Worm (Caenorhabditis elegans) whole organism, L1 larva: ENCODE results near the gene rde-8.

Experiments used
- C16A3.4 ChIP-seq: fragments of 150-350 bp; optimal IDR thresholded peaks from 2 replicates; lab custom pipeline; 2014; ENCODE audit warnings: missing biosample characterization, missing genetic modification characterization
- C34B4.2 ChIP-seq: sonication (generic microtip); optimal IDR thresholded peaks from 2 replicates; lab custom pipeline; 2017; ENCODE audit warnings: mild to moderate bottlenecking, missing genetic modification characterization, missing compliant biosample characterization
- aha-1 ChIP-seq: fragments of 150-350 bp; optimal IDR thresholded peaks from 2 replicates; lab custom pipeline; 2014; ENCODE audit warnings: missing biosample characterization, missing genetic modification characterization
- aly-2 ChIP-seq: fragments of 150-350 bp; optimal IDR thresholded peaks from 2 replicates; lab custom pipeline; 2014; ENCODE audit warnings: missing biosample characterization, missing genetic modification characterization
- blmp-1 ChIP-seq: fragments of 150-350 bp; optimal IDR thresholded peaks from 2 replicates; lab custom pipeline; 2014; ENCODE audit warnings: missing biosample characterization, missing genetic modification characterization
- dpl-1 ChIP-seq, 3 experiments: fragments of 150-350 bp in 2 of 3; sonication (generic microtip) in 1 of 3; optimal IDR thresholded peaks; 2 replicates each; lab custom pipeline; 2014 to 2017; ENCODE audit warnings: missing biosample characterization in 3 of 3, missing genetic modification characterization in 3 of 3, missing genetic modification reagents in 3 of 3
- dsc-1 ChIP-seq: sonication (generic microtip); optimal IDR thresholded peaks from 2 replicates; lab custom pipeline; 2016; ENCODE audit warnings: mild to moderate bottlenecking, missing genetic modification characterization, missing compliant biosample characterization
- elt-2 ChIP-seq: sonication (generic microtip); optimal IDR thresholded peaks from 2 replicates; lab custom pipeline; 2016; ENCODE audit warnings: missing genetic modification characterization, mild to moderate bottlenecking, inconsistent platforms, missing compliant biosample characterization, missing genetic modification reagents
- elt-3 ChIP-seq, 6 experiments: fragments of 150-350 bp in 1 of 6; sonication (generic microtip); optimal IDR thresholded peaks; 2 replicates each; lab custom pipeline; 2017 to 2018; ENCODE audit warnings: missing biosample characterization in 6 of 6, missing genetic modification characterization in 6 of 6, inconsistent platforms in 1 of 6
- ets-5 ChIP-seq: fragments of 200-800 bp; sonication (Bioruptor generic); IDR thresholded peaks from 2 replicates; pipeline ENCODE4 v1.3.6; 2022; ENCODE audit warnings: missing genetic modification characterization, missing compliant biosample characterization
- fkh-8 ChIP-seq: sonication (generic microtip); optimal IDR thresholded peaks from 2 replicates; lab custom pipeline; 2016; ENCODE audit warnings: mild to moderate bottlenecking, missing genetic modification characterization, missing compliant biosample characterization
- grh-1 ChIP-seq: fragments of 200-800 bp; sonication (Bioruptor generic); IDR thresholded peaks from 2 replicates; pipeline ENCODE4 v1.3.6; 2022; ENCODE audit warnings: missing genetic modification reagents, missing genetic modification characterization, missing compliant biosample characterization
- hlh-4 ChIP-seq: sonication (generic microtip); optimal IDR thresholded peaks from 2 replicates; lab custom pipeline; 2016; ENCODE audit warnings: mild to moderate bottlenecking, missing genetic modification characterization, missing compliant biosample characterization
- isw-1 ChIP-seq: fragments of 200-800 bp; sonication (Bioruptor generic); IDR thresholded peaks from 2 replicates; pipeline ENCODE4 v1.3.6; 2022; ENCODE audit warnings: missing genetic modification characterization, missing compliant biosample characterization
- lin-13 ChIP-seq: fragments of 150-350 bp; optimal IDR thresholded peaks from 2 replicates; lab custom pipeline; 2014; ENCODE audit warnings: missing biosample characterization, missing genetic modification reagents, missing genetic modification characterization
- lin-14 ChIP-seq: fragments of 200-800 bp; sonication (Bioruptor generic); optimal IDR thresholded peaks from 2 replicates; lab custom pipeline; 2018; ENCODE audit warnings: mild to moderate bottlenecking, missing genetic modification characterization, moderate library complexity, missing compliant biosample characterization
- lin-35 ChIP-seq, 2 experiments: fragments of 150-350 bp; optimal IDR thresholded peaks; 2 replicates each; lab custom pipeline; 2014; ENCODE audit warnings: missing biosample characterization in 2 of 2, missing genetic modification characterization in 2 of 2, missing genetic modification reagents in 2 of 2
- lin-39 ChIP-seq: fragments of 150-350 bp; optimal IDR thresholded peaks from 2 replicates; lab custom pipeline; 2014; ENCODE audit warnings: missing biosample characterization, missing genetic modification reagents, missing genetic modification characterization
- lir-3 ChIP-seq: sonication (generic microtip); optimal IDR thresholded peaks from 2 replicates; lab custom pipeline; 2016; ENCODE audit warnings: mild to moderate bottlenecking, missing genetic modification characterization, moderate library complexity, missing compliant biosample characterization; ENCODE audit not compliant: poor library complexity
- lsy-2 ChIP-seq, 2 experiments: fragments of 150-350 bp; optimal IDR thresholded peaks; 2 replicates each; lab custom pipeline; 2014; ENCODE audit warnings: missing biosample characterization in 2 of 2, missing genetic modification characterization in 2 of 2
- mab-9 ChIP-seq: fragments of 200-800 bp; sonication (Bioruptor generic); IDR thresholded peaks from 2 replicates; pipeline ENCODE4 v1.3.6; 2022; ENCODE audit warnings: missing genetic modification reagents, missing genetic modification characterization, missing compliant biosample characterization
- mdl-1 ChIP-seq, 2 experiments: fragments of 150-350 bp; optimal IDR thresholded peaks; 2 replicates each; lab custom pipeline; 2014 to 2017; ENCODE audit warnings: missing biosample characterization in 2 of 2, missing genetic modification characterization in 2 of 2, inconsistent platforms in 1 of 2
- mep-1 ChIP-seq: fragments of 150-350 bp; optimal IDR thresholded peaks from 2 replicates; lab custom pipeline; 2014; ENCODE audit warnings: missing biosample characterization, missing genetic modification characterization
- nhr-11 ChIP-seq: fragments of 150-350 bp; optimal IDR thresholded peaks from 2 replicates; lab custom pipeline; 2014; ENCODE audit warnings: missing biosample characterization, missing genetic modification characterization
- nhr-12 ChIP-seq: sonication (generic microtip); optimal IDR thresholded peaks from 2 replicates; lab custom pipeline; 2017; ENCODE audit warnings: missing biosample characterization, missing genetic modification characterization
- nhr-19 ChIP-seq: fragments of 200-800 bp; sonication (Bioruptor generic); conservative IDR thresholded peaks from 2 replicates; pipeline ENCODE4 v1.3.6; 2022; ENCODE audit warnings: missing genetic modification characterization, missing compliant biosample characterization
- nhr-47 ChIP-seq: sonication (generic microtip); optimal IDR thresholded peaks from 2 replicates; lab custom pipeline; 2016; ENCODE audit warnings: mild to moderate bottlenecking, missing genetic modification characterization, moderate library complexity, missing compliant biosample characterization
- nhr-71 ChIP-seq: sonication (generic microtip); optimal IDR thresholded peaks from 2 replicates; lab custom pipeline; 2016; ENCODE audit warnings: mild to moderate bottlenecking, missing genetic modification characterization, moderate library complexity, missing compliant biosample characterization
- nhr-76 ChIP-seq: sonication (generic microtip); optimal IDR thresholded peaks from 2 replicates; lab custom pipeline; 2017; ENCODE audit warnings: missing biosample characterization, missing genetic modification characterization
- nhr-77 ChIP-seq: fragments of 150-350 bp; optimal IDR thresholded peaks from 2 replicates; lab custom pipeline; 2014; ENCODE audit warnings: missing biosample characterization, missing genetic modification characterization
- nhr-85 ChIP-seq: sonication (generic microtip); peaks from one replicate; lab custom pipeline; 2016; ENCODE audit warnings: missing genetic modification characterization, inconsistent platforms, missing compliant biosample characterization
- nhr-90 ChIP-seq: sonication (generic microtip); optimal IDR thresholded peaks from 2 replicates; lab custom pipeline; 2016; ENCODE audit warnings: mild to moderate bottlenecking, missing genetic modification characterization, missing compliant biosample characterization; ENCODE audit not compliant: poor library complexity
- pag-3 ChIP-seq: sonication (generic microtip); optimal IDR thresholded peaks from 2 replicates; lab custom pipeline; 2017; ENCODE audit warnings: missing genetic modification characterization, mild to moderate bottlenecking, missing compliant biosample characterization, antibody characterized with exemption, borderline replicate concordance; ENCODE audit not compliant: insufficient read depth
- pqm-1 ChIP-seq: sonication (generic microtip); optimal IDR thresholded peaks from 3 replicates; lab custom pipeline; 2017; ENCODE audit warnings: missing biosample characterization, missing genetic modification characterization
- rnt-1 ChIP-seq: sonication (generic microtip); optimal IDR thresholded peaks from 2 replicates; lab custom pipeline; 2016; ENCODE audit warnings: mild to moderate bottlenecking, missing genetic modification characterization, moderate library complexity, missing compliant biosample characterization
- skn-1 ChIP-seq: fragments of 150-350 bp; optimal IDR thresholded peaks from 2 replicates; lab custom pipeline; 2014; ENCODE audit warnings: missing biosample characterization, missing genetic modification characterization
- snu-23 ChIP-seq: sonication (generic microtip); optimal IDR thresholded peaks from 2 replicates; lab custom pipeline; 2016; ENCODE audit warnings: missing genetic modification characterization, missing compliant biosample characterization
- sox-4 ChIP-seq: sonication (generic microtip); optimal IDR thresholded peaks from 2 replicates; lab custom pipeline; 2016; ENCODE audit warnings: missing genetic modification characterization, missing compliant biosample characterization
- sptf-1 ChIP-seq: fragments of 150-350 bp; optimal IDR thresholded peaks from 2 replicates; lab custom pipeline; 2014; ENCODE audit warnings: missing biosample characterization, missing genetic modification characterization
- sup-37 ChIP-seq: fragments of 200-800 bp; sonication (Bioruptor generic); optimal IDR thresholded peaks from 2 replicates; lab custom pipeline; 2018; ENCODE audit warnings: mild to moderate bottlenecking, missing genetic modification characterization, missing compliant biosample characterization
- tbx-2 ChIP-seq: sonication (generic microtip); optimal IDR thresholded peaks from 2 replicates; lab custom pipeline; 2016; ENCODE audit warnings: missing genetic modification characterization, missing compliant biosample characterization
- unc-130 ChIP-seq: fragments of 150-350 bp; optimal IDR thresholded peaks from 2 replicates; lab custom pipeline; 2017; ENCODE audit warnings: missing biosample characterization, missing genetic modification characterization, inconsistent platforms
- unc-30 ChIP-seq: sonication (generic microtip); optimal IDR thresholded peaks from 2 replicates; lab custom pipeline; 2017; ENCODE audit warnings: missing biosample characterization, missing genetic modification characterization
- unc-62 ChIP-seq: fragments of 150-350 bp; optimal IDR thresholded peaks from 2 replicates; lab custom pipeline; 2014; ENCODE audit warnings: missing biosample characterization, missing genetic modification reagents, missing genetic modification characterization
- unc-86 ChIP-seq: sonication (generic microtip); optimal IDR thresholded peaks from 2 replicates; lab custom pipeline; 2016; ENCODE audit warnings: missing genetic modification characterization, missing compliant biosample characterization
- zag-1 ChIP-seq: fragments of 150-350 bp; optimal IDR thresholded peaks from 2 replicates; lab custom pipeline; 2014; ENCODE audit warnings: missing biosample characterization, missing genetic modification characterization
- zip-4 ChIP-seq: fragments of 200-800 bp; sonication (Bioruptor generic); optimal IDR thresholded peaks from 2 replicates; lab custom pipeline; 2018; ENCODE audit warnings: mild to moderate bottlenecking, missing genetic modification characterization, moderate library complexity, missing compliant biosample characterization
- ztf-11 ChIP-seq, 2 experiments: sonication (generic microtip); optimal IDR thresholded peaks; 2 replicates each; lab custom pipeline; 2016 to 2017; ENCODE audit warnings: missing genetic modification characterization in 2 of 2, missing biosample characterization in 1 of 2, missing compliant biosample characterization in 1 of 2
- ztf-4 ChIP-seq: fragments of 150-350 bp; optimal IDR thresholded peaks from 2 replicates; lab custom pipeline; 2014; ENCODE audit warnings: missing biosample characterization, missing genetic modification characterization

rde-8 gene

DNA sequence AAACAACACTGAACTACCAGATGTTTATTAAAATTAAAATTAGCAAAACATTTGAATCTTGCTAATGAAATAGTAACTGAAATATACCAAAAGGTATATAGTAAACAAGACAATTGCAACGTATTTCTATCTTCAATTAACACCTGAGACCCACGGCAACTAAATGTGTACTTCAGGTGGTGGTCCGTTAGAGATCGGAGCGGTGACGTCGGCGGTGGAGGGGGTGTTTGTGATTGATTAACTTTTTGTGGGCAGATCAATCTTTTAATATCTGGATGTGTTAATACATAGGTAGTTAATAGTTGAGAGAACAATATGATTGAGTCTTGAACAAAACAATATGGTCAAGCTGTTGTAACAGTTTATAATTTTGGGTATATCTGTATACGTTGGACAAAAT, 7.0 kb downstream of the rde-8 start:
- TF ChIP-seq lsy-2 (tag; optimal IDR thresholded peaks at IDR 0.05; lab: Kevin White, UChicago): no peak
- no peak for TF ChIP-seq hlh-4 (tag; lab: Kevin White, UChicago)
- no peak for TF ChIP-seq fkh-8 (tag; lab: Kevin White, UChicago)
- no peak for TF ChIP-seq lin-13 (GFP tag; lab: Kevin White, UChicago)
- TF ChIP-seq ets-5: no peak
- TF ChIP-seq nhr-19: 0 out of 2 replicates have a peak, but pooled peaks have one; percentile 10
- TF ChIP-seq grh-1 (GFP tag; lab: Robert Waterston, UW): no peak
- peak; percentile 30 for TF ChIP-seq nhr-71
- no peak for TF ChIP-seq elt-2 (tag; lab: Kevin White, UChicago)
- no peak for TF ChIP-seq mep-1
- no peak for TF ChIP-seq lir-3 (tag; lab: Kevin White, UChicago)
- TF ChIP-seq unc-30 (tag; lab: Kevin White, UChicago): no peak
- TF ChIP-seq lin-14 (GFP tag; lab: Kevin White, UChicago): peak; percentile 43
- TF ChIP-seq sptf-1 (tag; lab: Kevin White, UChicago): no peak
- TF ChIP-seq sox-4 (tag; lab: Kevin White, UChicago): no peak
- TF ChIP-seq lin-39: peak; percentile 17
- TF ChIP-seq aly-2 (tag; lab: Kevin White, UChicago): no peak
- TF ChIP-seq dpl-1 (GFP tag; optimal IDR thresholded peaks at IDR 0.05; lab: Kevin White, UChicago): no peak
- no peak for TF ChIP-seq dsc-1 (tag; lab: Kevin White, UChicago)
- peak; percentile 53 for TF ChIP-seq rnt-1 (tag; lab: Kevin White, UChicago)
- TF ChIP-seq zag-1 (tag; lab: Kevin White, UChicago): no peak

- TF ChIP-seq hlh-4 (tag; lab: Kevin White, UChicago) (no peak), nhr-76 (no peak), skn-1 (tag; lab: Kevin White, UChicago) (no peak), zip-4 (GFP tag; lab: Kevin White, UChicago) (no peak), dsc-1 (tag; lab: Kevin White, UChicago) (peak; percentile 33), lin-35 (GFP tag; optimal IDR thresholded peaks at IDR 0.05; lab: Kevin White, UChicago) (no peak), nhr-19 (peak; percentile 6; the same call in 1 of the 2 replicates), lsy-2 (tag; optimal IDR thresholded peaks at IDR 0.05; lab: Kevin White, UChicago) (peak in 1 of 2 experiments; percentile 25), mdl-1 (tag; optimal IDR thresholded peaks at IDR 0.05; lab: Kevin White, UChicago) (no peak), tbx-2 (no peak), pqm-1 (tag; lab: Kevin White, UChicago) (no peak), nhr-47 (tag; lab: Kevin White, UChicago) (no peak), ztf-4 (tag; lab: Kevin White, UChicago) (no peak), sup-37 (GFP tag; lab: Kevin White, UChicago) (no peak), nhr-71 (peak; percentile 29), nhr-77 (no peak), mab-9 (GFP tag; lab: Robert Waterston, UW) (no peak), elt-3 (tag; optimal IDR thresholded peaks at IDR 0.05; lab: Kevin White, UChicago) (no peak), aha-1 (tag; lab: Kevin White, UChicago) (no peak), nhr-11 (tag; lab: Kevin White, UChicago) (no peak), mep-1 (peak; percentile 72), isw-1 (GFP tag; lab: Robert Waterston, UW) (no peak), sptf-1 (tag; lab: Kevin White, UChicago) (no peak), snu-23 (peak; percentile 10), pag-3 (tag; lab: Kevin White, UChicago) (no peak), blmp-1 (tag; lab: Kevin White, UChicago) (peak; percentile 85), C34B4.2 (tag; lab: Kevin White, UChicago) (no peak), unc-86 (tag; lab: Kevin White, UChicago) (no peak), rnt-1 (tag; lab: Kevin White, UChicago) (peak; percentile 62), C16A3.4 (no peak), dpl-1 (GFP tag; optimal IDR thresholded peaks at IDR 0.05; lab: Kevin White, UChicago) (no peak), lin-13 (GFP tag; lab: Kevin White, UChicago) (peak; percentile 5), nhr-90 (tag; lab: Kevin White, UChicago) (no peak), unc-30 (tag; lab: Kevin White, UChicago) (no peak), unc-62 (GFP tag; lab: Kevin White, UChicago) (no peak), lin-14 (GFP tag; lab: Kevin White, UChicago) (peak; percentile 83), unc-130 (tag; lab: Kevin White, UChicago) (peak; percentile 17), ztf-11 (tag; optimal IDR thresholded peaks at IDR 0.05; lab: Kevin White, UChicago) (no peak), nhr-85 (tag; lab: Kevin White, UChicago) (peak; percentile 60), nhr-12 (tag; lab: Kevin White, UChicago) (no peak)
- TF ChIP-seq, all 84 proteins: peak for 12
These were observed 7.6 kb downstream of the rde-8 start for ce11 chrIV:7095396-7095964.
